Fruit fly (Drosophila melanogaster): ENCODE data around the gene CG3609.

The CG3609 gene

DNA sequence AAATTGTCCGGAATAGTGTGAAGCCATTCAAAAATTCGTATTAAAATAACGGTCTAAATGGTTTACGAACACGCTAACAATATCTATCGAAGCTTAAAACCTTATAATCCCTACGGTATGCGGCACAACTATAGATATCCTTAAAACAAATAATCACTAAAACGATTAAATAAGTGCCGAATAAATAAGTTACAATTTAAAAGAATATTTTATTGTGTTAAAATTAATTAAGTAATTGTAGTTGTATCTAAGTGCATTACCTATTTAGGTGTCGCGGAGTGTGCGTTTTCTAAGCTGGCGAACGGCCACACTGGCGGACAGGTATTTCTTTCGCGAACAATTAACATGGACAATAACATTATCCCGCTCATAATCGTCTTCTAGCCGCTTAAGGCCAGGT is 6.4 kb upstream of the CG3609 start, which contains the start of gene Eogt (continued):
- TF ChIP-seq otp (GFP tag; IDR thresholded peaks at IDR 0.05): peak; percentile 96
- TF ChIP-seq Med (GFP tag): peak; percentile 95
- TF ChIP-seq PHDP (tag; optimal IDR thresholded peaks at IDR 0.05): peak; percentile 95
- TF ChIP-seq Nf-YC (tag; optimal IDR thresholded peaks at IDR 0.05): peak; percentile 72
- TF ChIP-seq Spps (tag; optimal IDR thresholded peaks at IDR 0.05): peak; percentile 85
- TF ChIP-seq croc (GFP tag; conservative IDR thresholded peaks at IDR 0.05): peak; percentile 97
- peak; percentile 94 for TF ChIP-seq CG14050 (GFP tag; IDR thresholded peaks at IDR 0.05)
- TF ChIP-seq gro (GFP tag; optimal IDR thresholded peaks at IDR 0.05): peak; percentile 27
- TF ChIP-seq HmgD (GFP tag; optimal IDR thresholded peaks at IDR 0.05): peak; percentile 21
- TF ChIP-seq btn (GFP tag; optimal IDR thresholded peaks at IDR 0.05): no peak
- TF ChIP-seq B-H2 (GFP tag; optimal IDR thresholded peaks at IDR 0.05): peak; percentile 77
- peak; percentile 64 for TF ChIP-seq CG17186 (GFP tag; optimal IDR thresholded peaks at IDR 0.05)
- TF ChIP-seq CG1603 (tag; optimal IDR thresholded peaks at IDR 0.05): peak; percentile 98
- peak; percentile 94 for TF ChIP-seq Abd-B (GFP tag; optimal IDR thresholded peaks at IDR 0.05)
- peak; percentile 93 for TF ChIP-seq CG17829 (tag; optimal IDR thresholded peaks at IDR 0.05)
- peak; percentile 74 for TF ChIP-seq CG3838 (GFP tag; optimal IDR thresholded peaks at IDR 0.05)
- no peak for TF ChIP-seq CG16813 (GFP tag; IDR thresholded peaks at IDR 0.05; ENCODE audit: partially characterized antibody)
- TF ChIP-seq Dip3 (GFP tag; optimal IDR thresholded peaks at IDR 0.05): peak; percentile 70
- peak; percentile 94 for TF ChIP-seq Drgx (GFP tag; IDR thresholded peaks at IDR 0.05)
- TF ChIP-seq CG6854 (GFP tag; optimal IDR thresholded peaks at IDR 0.05): peak; percentile 51
- peak; percentile 95 for TF ChIP-seq CG16815 (GFP tag; optimal IDR thresholded peaks at IDR 0.05)
- TF ChIP-seq CG7963 (GFP tag; IDR thresholded peaks at IDR 0.05; ENCODE audit: partially characterized antibody): no peak
- TF ChIP-seq usp (GFP tag; optimal IDR thresholded peaks at IDR 0.05): no peak
- no peak for TF ChIP-seq Opbp (GFP tag; IDR thresholded peaks at IDR 0.05; ENCODE audit: partially characterized antibody)
- no peak for TF ChIP-seq CG14965 (GFP tag; optimal IDR thresholded peaks at IDR 0.05; ENCODE audit: borderline replicate concordance)
- TF ChIP-seq gem (tag; optimal IDR thresholded peaks at IDR 0.05): peak; percentile 98
- TF ChIP-seq emc (GFP tag; optimal IDR thresholded peaks at IDR 0.05): peak; percentile 32
- peak; percentile 97 for TF ChIP-seq CG10959 (GFP tag; IDR thresholded peaks at IDR 0.05)
- no peak for TF ChIP-seq chinmo (GFP tag; IDR thresholded peaks at IDR 0.05; ENCODE audit: partially characterized antibody)
- TF ChIP-seq C15 (GFP tag; IDR thresholded peaks at IDR 0.05): peak; percentile 71; the same call in 1 of the 3 replicates
- TF ChIP-seq HLH3B (GFP tag; IDR thresholded peaks at IDR 0.05): peak; percentile 96
- peak; percentile 77 for TF ChIP-seq Nf-YB (GFP tag; optimal IDR thresholded peaks at IDR 0.05)
- peak; percentile 93 for TF ChIP-seq dimm (GFP tag; IDR thresholded peaks at IDR 0.05)
- TF ChIP-seq CG18619 (GFP tag; optimal IDR thresholded peaks at IDR 0.05): peak; percentile 88
- TF ChIP-seq CG32532 (GFP tag; IDR thresholded peaks at IDR 0.05): peak; percentile 97
- peak; percentile 82 for TF ChIP-seq CG10654 (GFP tag; optimal IDR thresholded peaks at IDR 0.05)
- peak; percentile 81 for TF ChIP-seq nom (GFP tag; optimal IDR thresholded peaks at IDR 0.05)
- TF ChIP-seq CG8281 (tag; optimal IDR thresholded peaks at IDR 0.05): peak; percentile 75
- no peak for TF ChIP-seq cad (GFP tag; optimal IDR thresholded peaks at IDR 0.05)
- peak; percentile 84 for TF ChIP-seq CG2875 (GFP tag; optimal IDR thresholded peaks at IDR 0.05)
- TF ChIP-seq Mad (GFP tag; optimal IDR thresholded peaks at IDR 0.05): peak; percentile 71
- TF ChIP-seq eve (GFP tag; optimal IDR thresholded peaks at IDR 0.05): no peak
- TF ChIP-seq Fer1 (GFP tag; optimal IDR thresholded peaks at IDR 0.05): peak; percentile 83
- peak; percentile 97 for TF ChIP-seq CoRest (tag; optimal IDR thresholded peaks at IDR 0.05)
- TF ChIP-seq HLH4C (GFP tag; IDR thresholded peaks at IDR 0.05; ENCODE audit: partially characterized antibody): no peak
- peak; percentile 93 for TF ChIP-seq CG14710 (tag; optimal IDR thresholded peaks at IDR 0.05)
- TF ChIP-seq sisA (GFP tag; IDR thresholded peaks at IDR 0.05): peak; percentile 96
- TF ChIP-seq wor (GFP tag; IDR thresholded peaks at IDR 0.05): peak; percentile 96
- no peak for TF ChIP-seq Kr (GFP tag; optimal IDR thresholded peaks at IDR 0.05)
- peak; percentile 28 for TF ChIP-seq Dp (GFP tag; optimal IDR thresholded peaks at IDR 0.05)
- peak; percentile 63 for TF ChIP-seq Bteb2 (GFP tag; optimal IDR thresholded peaks at IDR 0.05)
